Worm (Caenorhabditis elegans) whole organism, midembryonic: Measurements from ENCODE around the gene abf-3.

Source experiments
- T22C8.4 ChIP-seq: fragments of 200-800 bp; sonication (Bioruptor generic); IDR thresholded peaks from 2 replicates; pipeline ENCODE4 v1.3.6; 2022; ENCODE audit warnings: missing genetic modification characterization, missing compliant biosample characterization
- cog-1 ChIP-seq: sonication (generic microtip); optimal IDR thresholded peaks from 2 replicates; lab custom pipeline; 2016; ENCODE audit warnings: missing genetic modification characterization, missing compliant biosample characterization
- flt-1 ChIP-seq: fragments of 200-800 bp; sonication (Bioruptor generic); IDR thresholded peaks from 2 replicates; pipeline ENCODE4 v1.3.6; 2022; ENCODE audit warnings: missing genetic modification characterization, missing compliant biosample characterization
- klf-2 ChIP-seq: fragments of 200-800 bp; sonication (Bioruptor generic); conservative IDR thresholded peaks from 2 replicates; pipeline ENCODE4 v1.3.6; 2022; ENCODE audit warnings: missing genetic modification reagents, missing genetic modification characterization, missing compliant biosample characterization
- med-1 ChIP-seq: sonication (generic microtip); optimal IDR thresholded peaks from 2 replicates; lab custom pipeline; 2017; ENCODE audit warnings: missing genetic modification characterization, mild to moderate bottlenecking, missing compliant biosample characterization, antibody characterized with exemption, missing genetic modification reagents; ENCODE audit not compliant: insufficient read depth
- ref-1 ChIP-seq: fragments of 200-800 bp; sonication (Bioruptor generic); conservative IDR thresholded peaks from 2 replicates; pipeline ENCODE4 v1.3.6; 2022; ENCODE audit warnings: missing genetic modification reagents, missing genetic modification characterization, missing compliant biosample characterization
- tab-1 ChIP-seq: fragments of 200-800 bp; sonication (Bioruptor generic); IDR thresholded peaks from 2 replicates; pipeline ENCODE4 v1.3.6; 2022; ENCODE audit warnings: missing genetic modification characterization, missing compliant biosample characterization
- ztf-23 ChIP-seq: fragments of 200-800 bp; sonication (Bioruptor generic); IDR thresholded peaks from 2 replicates; pipeline ENCODE4 v1.3.6; 2022; ENCODE audit warnings: missing genetic modification reagents, missing genetic modification characterization, missing compliant biosample characterization
- ztf-29 ChIP-seq: fragments of 200-800 bp; sonication (Bioruptor generic); IDR thresholded peaks from 2 replicates; pipeline ENCODE4 v1.3.6; 2022; ENCODE audit warnings: missing genetic modification reagents, missing genetic modification characterization, missing compliant biosample characterization

abf-3 gene

ce11 chrV:15779128-15779729 lies 38.4 kb downstream of the abf-3 start, which contains the start of the genes nhr-285 and irld-52:
Gene nhr-285, minus strand, starts transcription at chrV:15779228.
Gene irld-52, plus strand, starts transcription at chrV:15779679.
- no peak for TF ChIP-seq ztf-23 (GFP tag; lab: Robert Waterston, UW)
- no peak for TF ChIP-seq tab-1 (GFP tag; lab: Robert Waterston, UW)
- TF ChIP-seq ztf-29 (GFP tag; lab: Robert Waterston, UW), result no peak
- no peak for TF ChIP-seq ref-1 (GFP tag; lab: Robert Waterston, UW)
- TF ChIP-seq med-1 (GFP tag; lab: Kevin White, UChicago), result no peak
- TF ChIP-seq T22C8.4 (GFP tag; lab: Robert Waterston, UW), result no peak
- no peak for TF ChIP-seq cog-1
- TF ChIP-seq flt-1 (GFP tag; lab: Robert Waterston, UW), result no peak

- TF ChIP-seq ref-1 (GFP tag; lab: Robert Waterston, UW) (no peak), flt-1 (GFP tag; lab: Robert Waterston, UW) (no peak), T22C8.4 (GFP tag; lab: Robert Waterston, UW) (no peak), ztf-29 (GFP tag; lab: Robert Waterston, UW) (no peak), ztf-23 (GFP tag; lab: Robert Waterston, UW) (no peak), med-1 (GFP tag; lab: Kevin White, UChicago) (no peak), klf-2 (GFP tag; lab: Robert Waterston, UW) (no peak), tab-1 (GFP tag; lab: Robert Waterston, UW) (no peak), cog-1 (no peak)
Measured at ce11 chrV:15776651-15777050, 41.0 kb downstream of the abf-3 start, which contains the start of gene nhr-283. Gene nhr-283, minus strand, starts transcription at chrV:15776751.

- TF ChIP-seq cog-1, result no peak
Measured at ce11 chrV:15773941-15774340, 43.7 kb downstream of the abf-3 start.

DNA sequence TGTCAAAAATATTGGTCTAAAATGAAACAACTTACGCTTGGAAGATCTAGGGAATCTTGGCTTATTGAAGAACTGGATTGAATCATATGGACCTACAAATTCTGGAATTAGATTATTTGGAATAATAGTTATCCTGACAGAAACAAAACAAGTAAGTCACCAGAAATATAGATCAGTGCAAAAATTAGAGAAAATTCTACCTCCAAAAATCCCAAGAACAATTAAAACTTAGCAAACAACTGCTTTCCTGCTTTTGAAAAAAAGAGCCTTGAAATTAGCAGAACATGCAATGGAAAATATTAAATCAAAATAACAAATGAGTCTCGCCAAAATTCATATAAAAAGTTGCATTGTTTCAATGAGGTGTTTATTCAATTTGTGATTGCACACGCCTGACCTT lies 44.5 kb downstream of the abf-3 start, which contains the start of gene nhr-60:
TSS of gene nhr-60 (minus strand) at position 101 of the 400 bp plus-strand sequence.
- TF ChIP-seq ztf-23 (GFP tag; lab: Robert Waterston, UW) (no peak), tab-1 (GFP tag; lab: Robert Waterston, UW) (no peak), T22C8.4 (GFP tag; lab: Robert Waterston, UW) (no peak), klf-2 (GFP tag; lab: Robert Waterston, UW) (no peak), cog-1 (no peak), flt-1 (GFP tag; lab: Robert Waterston, UW) (no peak)

DNA sequence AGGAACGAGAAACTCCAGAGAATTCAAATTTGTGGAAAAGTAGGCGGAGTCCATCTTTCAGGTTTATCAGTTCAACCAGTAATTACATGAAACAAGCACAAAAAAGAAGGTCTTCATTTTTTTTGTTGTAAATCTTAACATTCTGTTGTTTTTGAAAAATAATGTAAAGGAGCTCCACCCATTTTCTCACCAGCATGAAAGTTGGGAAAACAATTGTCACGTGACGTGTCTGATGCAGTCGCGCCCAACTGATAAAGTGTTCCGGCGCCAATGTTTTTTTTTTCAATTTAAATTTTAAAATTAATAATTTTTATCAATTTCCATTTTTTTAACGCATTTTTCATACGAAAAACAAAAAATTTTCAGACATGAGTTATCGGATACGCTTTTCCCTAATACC lies 48.6 kb downstream of the abf-3 start, which contains the start of gene F57A10.4:
TSS of gene F57A10.4 (plus strand) at position 367 of the 400 bp plus-strand sequence.
- TF ChIP-seq klf-2 (GFP tag; lab: Robert Waterston, UW) (no peak), med-1 (GFP tag; lab: Kevin White, UChicago) (no peak), flt-1 (GFP tag; lab: Robert Waterston, UW) (no peak), ref-1 (GFP tag; lab: Robert Waterston, UW) (no peak), ztf-23 (GFP tag; lab: Robert Waterston, UW) (no peak), tab-1 (GFP tag; lab: Robert Waterston, UW) (no peak), cog-1 (no peak), ztf-29 (GFP tag; lab: Robert Waterston, UW) (no peak), T22C8.4 (GFP tag; lab: Robert Waterston, UW) (no peak)
